Worm (Caenorhabditis elegans): ENCODE measurements around the gene rom-4.

Gene rom-4

ce11 chrIV:16946746-16947145, 48.9 kb upstream of the rom-4 start, which contains the start of the genes Y116A8C.9 and arf-6:
Gene Y116A8C.9, minus strand, starts transcription at chrIV:16946800.
Gene arf-6, plus strand, starts transcription at chrIV:16947120.
- TF ChIP-seq Y75B8A.6 (GFP tag; IDR thresholded peaks at IDR 0.05): no peak
- TF ChIP-seq R02D3.7 (tag; optimal IDR thresholded peaks at IDR 0.05): no peak
- no peak for TF ChIP-seq nhr-237 (tag; optimal IDR thresholded peaks at IDR 0.05)
- TF ChIP-seq gei-8 (GFP tag; optimal IDR thresholded peaks at IDR 0.05): no peak
- peak; percentile 81 for TF ChIP-seq snpc-1.2 (GFP tag; IDR thresholded peaks at IDR 0.05)
- TF ChIP-seq F37D6.2 (tag; optimal IDR thresholded peaks at IDR 0.05): peak; percentile 14
- TF ChIP-seq ceh-82 (tag; optimal IDR thresholded peaks at IDR 0.05): no peak
- peak; percentile 44 for TF ChIP-seq mep-1 (tag; optimal IDR thresholded peaks at IDR 0.05)
- TF ChIP-seq mdl-1 (tag; optimal IDR thresholded peaks at IDR 0.05): no peak
- peak; percentile 46 for TF ChIP-seq ceh-28 (tag; optimal IDR thresholded peaks at IDR 0.05)
- peak in 1 of 2 experiments; percentile 30 for TF ChIP-seq hif-1 (tag; optimal IDR thresholded peaks at IDR 0.05)
- no peak for TF ChIP-seq ctbp-1 (GFP tag; IDR thresholded peaks at IDR 0.05)
- no peak for TF ChIP-seq mxl-2 (GFP tag; conservative IDR thresholded peaks at IDR 0.05)
- TF ChIP-seq unc-130 (GFP tag; optimal IDR thresholded peaks at IDR 0.05): peak; percentile 73
- no peak for TF ChIP-seq sdz-12 (GFP tag; optimal IDR thresholded peaks at IDR 0.05)
- peak; percentile 11 for TF ChIP-seq nhr-6 (tag; optimal IDR thresholded peaks at IDR 0.05)
- no peak for TF ChIP-seq lin-39 (tag; optimal IDR thresholded peaks at IDR 0.05)
- TF ChIP-seq arid-1 (GFP tag; conservative IDR thresholded peaks at IDR 0.05): 0 out of 2 replicates have a peak, but pooled peaks have one; percentile 19
- peak; percentile 39 for TF ChIP-seq rbr-2 (tag; optimal IDR thresholded peaks at IDR 0.05)
- no peak for TF ChIP-seq unc-62 (GFP tag; optimal IDR thresholded peaks at IDR 0.05 in 1 of 2)
- TF ChIP-seq unc-62 (tag; optimal IDR thresholded peaks at IDR 0.05): no peak
- no peak for TF ChIP-seq cey-2 (tag; optimal IDR thresholded peaks at IDR 0.05; ENCODE audit: borderline replicate concordance, insufficient read depth)
- no peak for TF ChIP-seq zfp-2 (tag; optimal IDR thresholded peaks at IDR 0.05)
- no peak for TF ChIP-seq daf-8 (GFP tag; IDR thresholded peaks at IDR 0.05)
- peak; percentile 72 for TF ChIP-seq dve-1 (tag; optimal IDR thresholded peaks at IDR 0.05; ENCODE audit: insufficient read depth)
- TF ChIP-seq ceh-20 (GFP tag; IDR thresholded peaks at IDR 0.05): no peak
- TF ChIP-seq lsy-2 (tag; optimal IDR thresholded peaks at IDR 0.05): peak in 1 of 2 experiments; percentile 61
- no peak for TF ChIP-seq fkh-10 (GFP tag; optimal IDR thresholded peaks at IDR 0.05)
- TF ChIP-seq nhr-76 (tag; optimal IDR thresholded peaks at IDR 0.05): no peak
- TF ChIP-seq hlh-11 (tag; optimal IDR thresholded peaks at IDR 0.05): peak; percentile 32
- no peak for TF ChIP-seq lin-29 (GFP tag; IDR thresholded peaks at IDR 0.05)
- TF ChIP-seq zfp-3 (GFP tag; conservative IDR thresholded peaks at IDR 0.05): no peak
- no peak for TF ChIP-seq ZK337.2 (GFP tag; IDR thresholded peaks at IDR 0.05)
- TF ChIP-seq spr-1 (tag; optimal IDR thresholded peaks at IDR 0.05): peak; percentile 30
- peak; percentile 44; the same call in 1 of the 2 replicates for TF ChIP-seq madf-9 (GFP tag; conservative IDR thresholded peaks at IDR 0.05)
- no peak for TF ChIP-seq snpc-4 (tag; optimal IDR thresholded peaks at IDR 0.05)
- TF ChIP-seq tra-1 (GFP tag; IDR thresholded peaks at IDR 0.05): no peak
- TF ChIP-seq aha-1 (tag): peak; percentile 96
- no peak for TF ChIP-seq pqm-1 (tag; optimal IDR thresholded peaks at IDR 0.05)
- peak; percentile 39; the same call in 1 of the 2 replicates for TF ChIP-seq pha-4 (GFP tag; IDR thresholded peaks at IDR 0.05)
- TF ChIP-seq pha-4 (tag; optimal IDR thresholded peaks at IDR 0.05): no peak
- no peak for TF ChIP-seq unc-39 (tag; optimal IDR thresholded peaks at IDR 0.05)
- TF ChIP-seq nhr-10 (tag; optimal IDR thresholded peaks at IDR 0.05): no peak
- peak; percentile 48 for TF ChIP-seq F49E8.2 (tag; optimal IDR thresholded peaks at IDR 0.05; ENCODE audit: borderline replicate concordance)
- TF ChIP-seq egl-27 (tag; optimal IDR thresholded peaks at IDR 0.05): no peak
- TF ChIP-seq ceh-44 (GFP tag; IDR thresholded peaks at IDR 0.05): no peak
- TF ChIP-seq vab-7 (GFP tag; IDR thresholded peaks at IDR 0.05): 0 out of 2 replicates have a peak, but pooled peaks have one; percentile 32
- TF ChIP-seq nhr-28 (tag; optimal IDR thresholded peaks at IDR 0.05): no peak
- TF ChIP-seq saeg-2 (GFP tag; IDR thresholded peaks at IDR 0.05): no peak
- peak; percentile 57; the same call in 1 of the 2 replicates for TF ChIP-seq nhr-42 (GFP tag; IDR thresholded peaks at IDR 0.05)
- peak; percentile 21 for TF ChIP-seq F10B5.3 (tag; optimal IDR thresholded peaks at IDR 0.05)
- TF ChIP-seq duxl-1 (tag; optimal IDR thresholded peaks at IDR 0.05; ENCODE audit: poor library complexity): peak; percentile 78
